Worm (Caenorhabditis elegans) whole organism, early embryonic: ENCODE results near the gene faah-6.

Experiments used
- B0310.2 ChIP-seq: sonication (generic microtip); optimal IDR thresholded peaks from 2 replicates; lab custom pipeline; 2016; ENCODE audit warnings: mild to moderate bottlenecking, missing genetic modification characterization, missing compliant biosample characterization
- F13C5.2 ChIP-seq: sonication (generic microtip); optimal IDR thresholded peaks from 2 replicates; lab custom pipeline; 2017; ENCODE audit warnings: mild to moderate bottlenecking, missing genetic modification characterization, inconsistent platforms, missing compliant biosample characterization
- aly-1 ChIP-seq: sonication (generic microtip); optimal IDR thresholded peaks from 2 replicates; lab custom pipeline; 2016; ENCODE audit warnings: missing genetic modification characterization, missing compliant biosample characterization
- ama-1 ChIP-seq: fragments of 150-350 bp; optimal IDR thresholded peaks from 2 replicates; lab custom pipeline; 2014
- ceh-13 ChIP-seq: fragments of 200-800 bp; sonication (Bioruptor generic); optimal IDR thresholded peaks from 2 replicates; lab custom pipeline; 2018; ENCODE audit warnings: mild to moderate bottlenecking, missing genetic modification characterization, missing compliant biosample characterization
- ceh-36 ChIP-seq: sonication (generic microtip); optimal IDR thresholded peaks from 2 replicates; lab custom pipeline; 2016; ENCODE audit warnings: missing genetic modification characterization, inconsistent platforms, missing compliant biosample characterization
- ets-7 ChIP-seq: sonication (generic microtip); optimal IDR thresholded peaks from 2 replicates; lab custom pipeline; 2016; ENCODE audit warnings: missing genotype, missing genetic modification characterization, missing compliant biosample characterization
- flt-1 ChIP-seq: fragments of 200-800 bp; sonication (Bioruptor generic); IDR thresholded peaks from 2 replicates; pipeline ENCODE4 v1.3.6; 2022; ENCODE audit warnings: missing genetic modification characterization, missing compliant biosample characterization
- hmbx-1 ChIP-seq: sonication (generic microtip); optimal IDR thresholded peaks from 2 replicates; lab custom pipeline; 2016; ENCODE audit warnings: mild to moderate bottlenecking, missing genetic modification characterization, missing compliant biosample characterization
- hmg-4 ChIP-seq: fragments of 200-800 bp; sonication (Bioruptor generic); optimal IDR thresholded peaks from 2 replicates; lab custom pipeline; 2018; ENCODE audit warnings: mild to moderate bottlenecking, missing genetic modification characterization, missing compliant biosample characterization
- hnd-1 ChIP-seq: sonication (generic microtip); optimal IDR thresholded peaks from 2 replicates; lab custom pipeline; 2016; ENCODE audit warnings: missing genetic modification characterization, missing compliant biosample characterization
- pes-1 ChIP-seq: fragments of 200-800 bp; sonication (Bioruptor generic); IDR thresholded peaks from 2 replicates; pipeline ENCODE4 v1.3.6; 2022; ENCODE audit warnings: missing genetic modification reagents, missing genetic modification characterization, missing compliant biosample characterization
- scrt-1 ChIP-seq: fragments of 200-800 bp; sonication (Bioruptor generic); IDR thresholded peaks from 2 replicates; pipeline ENCODE4 v1.3.6; 2022; ENCODE audit warnings: missing genetic modification characterization, missing compliant biosample characterization
- sea-1 ChIP-seq: fragments of 200-800 bp; sonication (Bioruptor generic); conservative IDR thresholded peaks from 2 replicates; pipeline ENCODE4 v1.3.6; 2022; ENCODE audit warnings: missing genetic modification characterization, missing compliant biosample characterization
- tbx-11 ChIP-seq: fragments of 200-800 bp; sonication (Bioruptor generic); IDR thresholded peaks from 2 replicates; pipeline ENCODE4 v1.3.6; 2022; ENCODE audit warnings: missing genetic modification characterization, missing compliant biosample characterization
- tbx-37 ChIP-seq: fragments of 200-800 bp; sonication (Bioruptor generic); conservative IDR thresholded peaks from 2 replicates; pipeline ENCODE4 v1.3.6; 2022; ENCODE audit warnings: missing genetic modification reagents, missing genetic modification characterization, missing compliant biosample characterization
- tra-4 ChIP-seq: sonication (generic microtip); optimal IDR thresholded peaks from 2 replicates; lab custom pipeline; 2017; ENCODE audit warnings: missing genetic modification characterization, missing compliant biosample characterization

faah-6 gene

ce11 chrIII:11624838-11625292, 25.4 kb upstream of the faah-6 start, which contains the start of gene gly-8:
TSS of gene gly-8 (plus strand) at chrIII:11625242.
- TF ChIP-seq flt-1 (GFP tag; lab: Robert Waterston, UW): no peak
- no peak for TF ChIP-seq scrt-1 (GFP tag; lab: Robert Waterston, UW)
- TF ChIP-seq tbx-37 (GFP tag; lab: Robert Waterston, UW): no peak

- no peak for TF ChIP-seq ama-1
- TF ChIP-seq ets-7: no peak
- TF ChIP-seq flt-1 (GFP tag; lab: Robert Waterston, UW): no peak
- no peak for TF ChIP-seq tbx-37 (GFP tag; lab: Robert Waterston, UW)
- no peak for TF ChIP-seq hmg-4 (GFP tag; lab: Kevin White, UChicago)
- no peak for TF ChIP-seq aly-1
- TF ChIP-seq ceh-13 (GFP tag; lab: Kevin White, UChicago): no peak
- TF ChIP-seq pes-1 (GFP tag; lab: Robert Waterston, UW): no peak
- TF ChIP-seq sea-1 (GFP tag; lab: Robert Waterston, UW): no peak
- no peak for TF ChIP-seq hmbx-1 (tag; lab: Kevin White, UChicago)
- TF ChIP-seq scrt-1 (GFP tag; lab: Robert Waterston, UW): no peak
- TF ChIP-seq tbx-11 (GFP tag; lab: Robert Waterston, UW): no peak
- TF ChIP-seq F13C5.2 (tag; lab: Kevin White, UChicago): no peak
Measured at ce11 chrIII:11627631-11628030, 22.6 kb upstream of the faah-6 start.

DNA sequence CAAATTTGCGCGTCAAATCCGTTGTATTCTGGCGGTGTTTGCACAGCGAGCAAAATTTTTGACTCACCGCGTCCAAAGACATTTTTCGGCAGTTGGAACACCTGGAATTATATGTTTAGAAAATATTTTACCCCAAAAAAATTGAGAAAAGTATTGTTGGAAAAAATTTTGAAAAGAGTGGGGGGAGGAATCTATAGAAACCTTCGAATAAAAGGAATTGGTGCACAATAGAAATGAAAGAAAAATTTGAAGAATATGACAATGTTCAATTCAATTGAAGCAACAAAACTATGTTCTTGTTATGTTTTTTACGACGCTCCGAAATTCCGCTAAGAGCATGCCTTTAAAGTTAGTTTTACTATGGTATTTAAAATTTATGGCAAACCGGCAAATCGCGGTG, 20.9 kb upstream of the faah-6 start, which contains the start of gene Y66A7A.7:
Gene Y66A7A.7, minus strand, starts transcription at position 101 of the 400 bp plus-strand sequence.
- TF ChIP-seq hnd-1 (tag; lab: Kevin White, UChicago) (no peak), scrt-1 (GFP tag; lab: Robert Waterston, UW) (no peak)

ce11 chrIII:11631111-11631510, 19.1 kb upstream of the faah-6 start:
- TF ChIP-seq ceh-36 (tag; lab: Kevin White, UChicago) (no peak), hmbx-1 (tag; lab: Kevin White, UChicago) (no peak), tbx-11 (GFP tag; lab: Robert Waterston, UW) (no peak), tra-4 (tag; lab: Kevin White, UChicago) (no peak)

DNA sequence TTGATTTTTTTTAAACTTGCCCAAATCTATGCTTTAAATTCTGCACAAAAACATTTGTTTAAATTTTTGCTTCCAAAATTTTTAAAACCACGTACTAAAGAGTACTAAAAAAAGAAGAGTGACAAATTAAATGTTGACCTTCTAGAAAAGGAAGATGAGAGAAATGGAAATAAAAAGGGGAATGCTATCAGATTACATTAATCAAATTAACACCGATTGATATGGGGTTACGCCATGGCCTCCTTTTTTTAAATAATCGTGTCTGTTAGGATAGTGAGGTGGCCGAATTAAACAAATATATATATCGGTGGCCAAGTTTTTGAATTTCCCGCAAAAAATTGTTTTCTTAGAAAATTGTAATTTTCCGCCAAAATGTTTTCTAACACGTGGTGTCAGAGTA, 17.9 kb upstream of the faah-6 start:
- no peak for TF ChIP-seq scrt-1 (GFP tag; lab: Robert Waterston, UW)
- no peak for TF ChIP-seq tbx-11 (GFP tag; lab: Robert Waterston, UW)
- no peak for TF ChIP-seq flt-1 (GFP tag; lab: Robert Waterston, UW)
- TF ChIP-seq ama-1: no peak
- no peak for TF ChIP-seq tbx-37 (GFP tag; lab: Robert Waterston, UW)
- no peak for TF ChIP-seq tra-4 (tag; lab: Kevin White, UChicago)
- no peak for TF ChIP-seq ets-7
- TF ChIP-seq ceh-36 (tag; lab: Kevin White, UChicago): no peak
- TF ChIP-seq sea-1 (GFP tag; lab: Robert Waterston, UW): no peak
- TF ChIP-seq aly-1: no peak
- TF ChIP-seq hmbx-1 (tag; lab: Kevin White, UChicago): no peak

DNA sequence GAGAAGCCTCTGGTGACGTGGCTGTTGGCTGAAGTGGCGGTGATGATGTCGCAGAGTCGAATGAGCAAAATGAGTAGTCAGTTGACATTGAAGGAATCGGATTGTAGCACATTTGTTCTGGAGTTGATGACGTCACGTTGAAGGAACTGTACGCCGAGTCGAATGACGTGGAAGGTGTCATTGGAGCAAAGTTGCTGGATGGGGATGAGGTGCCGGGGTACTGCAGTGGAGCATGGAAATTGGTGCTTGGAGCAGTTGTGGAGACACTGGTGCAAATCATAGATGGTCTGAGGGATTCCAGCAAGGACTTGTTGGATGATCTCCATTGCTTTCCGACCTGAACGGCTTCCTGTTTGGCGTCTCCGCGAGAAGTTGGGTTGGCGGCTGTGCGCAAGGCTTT, 16.8 kb upstream of the faah-6 start:
- no peak for TF ChIP-seq tra-4 (tag; lab: Kevin White, UChicago)
- TF ChIP-seq B0310.2 (tag; lab: Kevin White, UChicago): no peak
- no peak for TF ChIP-seq tbx-37 (GFP tag; lab: Robert Waterston, UW)
- no peak for TF ChIP-seq aly-1
- no peak for TF ChIP-seq ceh-13 (GFP tag; lab: Kevin White, UChicago)
- no peak for TF ChIP-seq flt-1 (GFP tag; lab: Robert Waterston, UW)
- no peak for TF ChIP-seq F13C5.2 (tag; lab: Kevin White, UChicago)
- TF ChIP-seq sea-1 (GFP tag; lab: Robert Waterston, UW): no peak
- no peak for TF ChIP-seq pes-1 (GFP tag; lab: Robert Waterston, UW)
- no peak for TF ChIP-seq tbx-11 (GFP tag; lab: Robert Waterston, UW)
- TF ChIP-seq scrt-1 (GFP tag; lab: Robert Waterston, UW): no peak

DNA sequence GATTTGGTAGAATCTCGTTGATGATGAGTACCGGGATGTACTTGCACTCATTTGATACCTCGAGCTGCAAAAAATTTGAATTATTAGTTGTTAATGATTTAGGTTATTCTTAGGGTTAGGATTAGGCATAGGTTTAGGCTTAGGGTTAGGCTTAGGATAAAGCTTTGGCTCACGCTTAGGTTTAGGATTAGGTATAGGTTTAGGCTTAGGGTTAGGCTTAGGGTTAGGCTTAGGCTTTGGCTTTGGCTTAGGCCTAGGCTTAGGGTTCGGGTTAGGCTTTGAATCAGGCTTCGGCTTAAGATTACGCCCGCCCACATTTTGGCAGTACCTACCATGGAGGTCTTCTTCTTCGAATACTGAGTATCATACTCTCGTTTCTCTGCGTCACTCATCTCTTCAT, 15.3 kb upstream of the faah-6 start:
- TF ChIP-seq aly-1 (no peak), hmbx-1 (tag; lab: Kevin White, UChicago) (no peak), flt-1 (GFP tag; lab: Robert Waterston, UW) (no peak), ceh-36 (tag; lab: Kevin White, UChicago) (peak; percentile 63), scrt-1 (GFP tag; lab: Robert Waterston, UW) (no peak), tbx-37 (GFP tag; lab: Robert Waterston, UW) (no peak), sea-1 (GFP tag; lab: Robert Waterston, UW) (no peak)

- TF ChIP-seq tbx-11 (GFP tag; lab: Robert Waterston, UW): no peak
- TF ChIP-seq hmbx-1 (tag; lab: Kevin White, UChicago): no peak
- no peak for TF ChIP-seq pes-1 (GFP tag; lab: Robert Waterston, UW)
- TF ChIP-seq B0310.2 (tag; lab: Kevin White, UChicago): no peak
- no peak for TF ChIP-seq scrt-1 (GFP tag; lab: Robert Waterston, UW)
- no peak for TF ChIP-seq ceh-36 (tag; lab: Kevin White, UChicago)
- TF ChIP-seq ama-1: no peak
- TF ChIP-seq hmg-4 (GFP tag; lab: Kevin White, UChicago): no peak
- no peak for TF ChIP-seq aly-1
- no peak for TF ChIP-seq hnd-1 (tag; lab: Kevin White, UChicago)
Measured at ce11 chrIII:11636740-11637139, 13.5 kb upstream of the faah-6 start, which contains the start of gene tbx-33. TSS of gene tbx-33 (minus strand) at chrIII:11636840.
